Fruit fly (Drosophila melanogaster) whole organism, wandering third instar larva: ENCODE results near the gene siz.

Source experiments
- br ChIP-seq: fragments of 200-800 bp; sonication (Bioruptor generic); optimal IDR thresholded peaks from 2 replicates; lab custom pipeline; 2016; ENCODE audit warnings: missing biosample characterization, missing genetic modification characterization
- dl ChIP-seq, 2 experiments: fragments of 175-275, 200-275 bp in 1 of 2; fragments of 200-275 bp in 1 of 2; sonication (Bioruptor generic); optimal IDR thresholded peaks; lab custom pipeline; 2018; ENCODE audit warnings: mild to moderate bottlenecking in 2 of 2, missing biosample characterization in 2 of 2, missing genetic modification characterization in 2 of 2, moderate library complexity in 2 of 2; ENCODE audit not compliant: partially characterized antibody in 2 of 2, insufficient read depth in 1 of 2
- psq ChIP-seq: fragments of 200-800 bp; sonication (Bioruptor generic); optimal IDR thresholded peaks from 3 replicates; lab custom pipeline; 2017; ENCODE audit warnings: missing biosample characterization, mild to moderate bottlenecking, missing genetic modification characterization, moderate library complexity
- usp ChIP-seq: fragments of >200 bp; optimal IDR thresholded peaks from 2 replicates; lab custom pipeline; 2017; ENCODE audit warnings: missing biosample characterization, missing genetic modification characterization

dm6 chr3L:21034281-21035221 is at the start of gene siz:
- TF ChIP-seq usp (GFP tag; lab: Kevin White, UChicago) (no peak), psq (GFP tag; lab: Kevin White, UChicago) (peak; percentile 28), br (no peak), dl (GFP tag; optimal IDR thresholded peaks at IDR 0.05; lab: Kevin White, UChicago; ENCODE audit: insufficient read depth in 1 of 2, partially characterized antibody in 2 of 2) (no peak)
